Fruit fly (Drosophila melanogaster) whole organism, prepupa: Measurements from ENCODE around the gene fry.
A peak's percentile ranks its signal among the peaks of the same experiment; 100 is the strongest.

Experiments used
- CG15336 ChIP-seq: fragments of 200-800 bp; sonication (Bioruptor generic); IDR thresholded peaks from 2 replicates; pipeline ENCODE4 v1.3.6; 2022; ENCODE audit warnings: missing biosample characterization, missing genetic modification characterization
- CG3032 ChIP-seq: fragments of 200-800 bp; optimal IDR thresholded peaks from 2 replicates; lab custom pipeline; 2019; ENCODE audit warnings: missing biosample characterization, mild to moderate bottlenecking, missing genetic modification characterization, moderate library complexity
- CG31627 ChIP-seq: fragments of 200-800 bp; sonication (Bioruptor generic); optimal IDR thresholded peaks from 3 replicates; lab custom pipeline; 2016; ENCODE audit warnings: missing biosample characterization, missing genetic modification characterization
- CG32006 ChIP-seq: fragments of 200-800 bp; sonication (Bioruptor generic); optimal IDR thresholded peaks from 3 replicates; lab custom pipeline; 2017; ENCODE audit warnings: missing biosample characterization, mild to moderate bottlenecking, missing genetic modification characterization
- CG34406 ChIP-seq: fragments of 200-800 bp; sonication (Bioruptor generic); optimal IDR thresholded peaks from 3 replicates; lab custom pipeline; 2016; ENCODE audit warnings: missing biosample characterization, missing genetic modification characterization
- CG3919 ChIP-seq: fragments of 200-800 bp; sonication (Bioruptor generic); optimal IDR thresholded peaks from 3 replicates; lab custom pipeline; 2016; ENCODE audit warnings: missing biosample characterization, missing genetic modification characterization
- CG6163 ChIP-seq: fragments of 200-800 bp; sonication (Bioruptor generic); IDR thresholded peaks from 3 replicates; pipeline ENCODE4 v1.3.6; 2022; ENCODE audit warnings: missing biosample characterization, missing genetic modification characterization
- CG6276 ChIP-seq: fragments of 200-800 bp; sonication (Bioruptor generic); optimal IDR thresholded peaks from 2 replicates; lab custom pipeline; 2017; ENCODE audit warnings: missing biosample characterization, mild to moderate bottlenecking, missing genetic modification characterization
- CG6854 ChIP-seq: fragments of 200-800 bp; sonication (Bioruptor generic); optimal IDR thresholded peaks from 2 replicates; lab custom pipeline; 2017; ENCODE audit warnings: missing biosample characterization, mild to moderate bottlenecking, missing genetic modification characterization
- CG7368 ChIP-seq: fragments of 200-800 bp; sonication (Bioruptor generic); optimal IDR thresholded peaks from 3 replicates; lab custom pipeline; 2016; ENCODE audit warnings: missing biosample characterization, missing genetic modification characterization
- CG8119 ChIP-seq: fragments of 200-800 bp; sonication (Bioruptor generic); IDR thresholded peaks from 3 replicates; pipeline ENCODE4 v1.3.6; 2022; ENCODE audit warnings: missing biosample characterization, missing genetic modification characterization
- CG9139 ChIP-seq: fragments of 200-800 bp; sonication (Bioruptor generic); optimal IDR thresholded peaks from 3 replicates; lab custom pipeline; 2017; ENCODE audit warnings: missing biosample characterization, mild to moderate bottlenecking, missing genetic modification characterization
- Eip78C ChIP-seq: fragments of 200-800 bp; sonication (Bioruptor generic); peaks from one replicate; lab custom pipeline; 2016; ENCODE audit warnings: missing biosample characterization, missing genetic modification characterization
- Eip93F ChIP-seq: fragments of 200-800 bp; sonication (Bioruptor generic); optimal IDR thresholded peaks from 2 replicates; lab custom pipeline; 2016; ENCODE audit warnings: missing biosample characterization, mild to moderate bottlenecking, missing genetic modification characterization
- Ets21C ChIP-seq: fragments of 200-800 bp; sonication (Bioruptor generic); optimal IDR thresholded peaks from 3 replicates; lab custom pipeline; 2016; ENCODE audit warnings: missing biosample characterization, missing genetic modification characterization
- Ets96B ChIP-seq: fragments of 200-800 bp; optimal IDR thresholded peaks from 2 replicates; lab custom pipeline; 2019; ENCODE audit warnings: missing biosample characterization, mild to moderate bottlenecking, missing genetic modification characterization, moderate library complexity
- Gug ChIP-seq: fragments of 200-800 bp; sonication (Bioruptor generic); IDR thresholded peaks from 2 replicates; pipeline ENCODE4 v1.3.6; 2022; ENCODE audit warnings: missing biosample characterization, missing genetic modification characterization
- Hr39 ChIP-seq: fragments of 200-800 bp; sonication (Bioruptor generic); optimal IDR thresholded peaks from 2 replicates; lab custom pipeline; 2016; ENCODE audit warnings: missing biosample characterization, missing genetic modification characterization
- Hr4 ChIP-seq: fragments of 200-800 bp; sonication (Bioruptor generic); optimal IDR thresholded peaks from 3 replicates; lab custom pipeline; 2016; ENCODE audit warnings: missing biosample characterization, missing genetic modification characterization
- Met ChIP-seq: fragments of 200-800 bp; sonication (Bioruptor generic); optimal IDR thresholded peaks from 3 replicates; lab custom pipeline; 2016; ENCODE audit warnings: missing biosample characterization, missing genetic modification characterization
- OdsH ChIP-seq: fragments of 200-800 bp; sonication (Bioruptor generic); optimal IDR thresholded peaks from 3 replicates; lab custom pipeline; 2016; ENCODE audit warnings: missing biosample characterization, missing genetic modification characterization
- Sox14 ChIP-seq: fragments of 200-800 bp; sonication (Bioruptor generic); optimal IDR thresholded peaks from 3 replicates; lab custom pipeline; 2016; ENCODE audit warnings: missing biosample characterization, missing genetic modification characterization
- Sox15 ChIP-seq: fragments of 200-800 bp; sonication (Bioruptor generic); optimal IDR thresholded peaks from 3 replicates; lab custom pipeline; 2016; ENCODE audit warnings: missing biosample characterization, missing genetic modification characterization
- achi ChIP-seq: fragments of 200-800 bp; sonication (Bioruptor generic); optimal IDR thresholded peaks from 3 replicates; lab custom pipeline; 2016; ENCODE audit warnings: missing biosample characterization, missing genetic modification characterization
- acj6 ChIP-seq: fragments of 200-800 bp; sonication (Bioruptor generic); optimal IDR thresholded peaks from 3 replicates; lab custom pipeline; 2016; ENCODE audit warnings: missing biosample characterization, missing genetic modification characterization
- dac ChIP-seq: fragments of 200-800 bp; sonication (Bioruptor generic); optimal IDR thresholded peaks from 2 replicates; lab custom pipeline; 2017; ENCODE audit warnings: missing biosample characterization, mild to moderate bottlenecking, missing genetic modification characterization
- dsx ChIP-seq: fragments of 200-800 bp; optimal IDR thresholded peaks from 3 replicates; lab custom pipeline; 2019; ENCODE audit warnings: missing biosample characterization, mild to moderate bottlenecking, missing genetic modification characterization, moderate library complexity; ENCODE audit not compliant: poor library complexity, severe bottlenecking
- eg ChIP-seq: fragments of 200-800 bp; sonication (Bioruptor generic); IDR thresholded peaks from 3 replicates; pipeline ENCODE4 v1.3.6; 2022; ENCODE audit warnings: missing biosample characterization, missing genetic modification characterization
- esn ChIP-seq: fragments of 200-800 bp; sonication (Bioruptor generic); optimal IDR thresholded peaks from 2 replicates; lab custom pipeline; 2016; ENCODE audit warnings: missing biosample characterization, mild to moderate bottlenecking, missing genetic modification characterization, moderate library complexity
- fd59A ChIP-seq: fragments of 200-800 bp; sonication (Bioruptor generic); optimal IDR thresholded peaks from 2 replicates; lab custom pipeline; 2017; ENCODE audit warnings: missing biosample characterization, mild to moderate bottlenecking, missing genetic modification characterization, missing genetic modification reagents
- fkh ChIP-seq: fragments of 200-800 bp; sonication (Bioruptor generic); optimal IDR thresholded peaks from 3 replicates; lab custom pipeline; 2017; ENCODE audit warnings: missing biosample characterization, mild to moderate bottlenecking, missing genetic modification characterization, moderate library complexity
- lz ChIP-seq: fragments of 200-800 bp; sonication (Bioruptor generic); optimal IDR thresholded peaks from 3 replicates; lab custom pipeline; 2016; ENCODE audit warnings: missing biosample characterization, missing genetic modification characterization
- net ChIP-seq: fragments of 200-800 bp; sonication (Bioruptor generic); optimal IDR thresholded peaks from 3 replicates; lab custom pipeline; 2016; ENCODE audit warnings: missing biosample characterization, missing genetic modification characterization
- salr ChIP-seq, 2 experiments: fragments of 200-800 bp; sonication (Bioruptor generic); optimal IDR thresholded peaks; 3 replicates each; lab custom pipeline; 2016 to 2018; ENCODE audit warnings: missing biosample characterization in 2 of 2, missing genetic modification characterization in 2 of 2, mild to moderate bottlenecking in 1 of 2
- svp ChIP-seq: fragments of 200-800 bp; sonication (Bioruptor generic); peaks from one replicate; lab custom pipeline; 2016; ENCODE audit warnings: missing biosample characterization, missing genetic modification characterization
- topi ChIP-seq: fragments of 200-800 bp; sonication (Bioruptor generic); optimal IDR thresholded peaks from 3 replicates; lab custom pipeline; 2016; ENCODE audit warnings: missing biosample characterization, missing genetic modification characterization

fry gene

DNA sequence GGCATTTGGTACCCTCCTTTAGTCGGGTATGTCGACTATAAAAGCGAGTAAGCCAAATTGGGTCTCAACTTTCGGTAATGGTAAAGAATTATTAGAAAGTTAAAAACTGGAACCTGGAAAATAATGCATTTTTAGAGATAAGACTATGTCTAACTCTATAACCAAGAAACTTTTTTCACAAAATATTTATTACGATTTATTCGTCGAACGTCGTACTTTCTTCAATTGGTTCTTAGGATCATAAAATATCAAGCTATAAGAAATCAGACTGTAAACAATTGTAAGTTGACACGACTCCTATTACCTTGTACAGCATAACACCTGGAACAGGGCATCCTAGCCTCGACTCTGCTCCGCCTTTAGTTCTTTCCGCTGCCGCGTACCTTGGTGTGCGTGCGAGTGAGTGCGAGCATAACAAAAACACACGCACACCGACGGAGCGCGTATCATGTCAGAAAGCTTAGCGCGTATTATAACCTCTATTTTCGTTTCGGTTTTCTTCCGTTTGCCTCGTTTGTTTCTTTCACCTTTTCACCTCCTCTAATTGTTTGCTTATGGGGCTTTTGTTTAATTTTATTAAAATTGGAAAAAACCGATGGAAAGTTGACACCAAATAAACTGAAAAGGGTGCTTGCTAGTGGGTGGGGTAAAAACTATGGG is 14.1 kb upstream of the fry start (continued):
- peak; percentile 94 for TF ChIP-seq achi (GFP tag; lab: Kevin White, UChicago)
- peak; percentile 96 for TF ChIP-seq Hr4
- peak; percentile 92 for TF ChIP-seq dac
- peak; percentile 89 for TF ChIP-seq Ets96B (tag; lab: Kevin White, UChicago)
- TF ChIP-seq CG15336 (GFP tag; lab: Robert Waterston, UW): peak; percentile 83
- TF ChIP-seq CG7368 (GFP tag; lab: Kevin White, UChicago): peak; percentile 86
- peak; percentile 97 for TF ChIP-seq Sox14 (GFP tag; lab: Kevin White, UChicago)
- peak; percentile 98 for TF ChIP-seq CG32006
- TF ChIP-seq CG6854 (GFP tag; lab: Kevin White, UChicago): peak; percentile 78
- TF ChIP-seq, all 60 proteins: peak for 60

DNA sequence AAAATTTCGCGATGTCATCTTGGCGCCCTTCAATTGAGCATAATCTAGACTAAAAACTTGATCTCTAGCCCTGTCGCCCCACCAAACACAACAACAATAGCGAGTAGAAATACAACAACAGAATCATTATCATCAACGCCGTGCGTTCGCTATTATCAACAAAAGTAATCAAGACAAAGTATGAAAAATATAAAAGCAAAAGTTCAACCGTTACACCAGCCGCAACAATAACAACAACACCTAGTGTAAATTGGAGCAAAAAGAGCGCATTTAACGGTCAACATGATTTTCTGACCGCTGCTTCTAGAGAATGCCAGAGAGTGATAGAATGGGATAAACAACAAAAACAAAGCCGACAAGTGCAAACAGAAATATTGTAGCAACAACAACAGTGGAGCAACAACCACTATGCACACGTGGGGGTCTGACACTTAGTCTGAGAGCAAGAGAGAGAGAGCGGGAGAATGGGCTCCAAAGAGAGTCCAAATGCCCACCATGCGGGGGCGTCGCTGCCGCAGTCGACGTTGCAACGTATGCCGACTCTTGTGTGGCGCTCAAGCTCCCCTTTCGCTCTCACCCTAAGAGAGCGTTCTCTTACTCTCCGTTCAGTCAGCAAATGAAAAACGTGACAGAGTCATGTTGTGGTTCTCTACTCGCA is 13.5 kb upstream of the fry start:
- TF ChIP-seq salr (GFP tag; optimal IDR thresholded peaks at IDR 0.05; lab: Kevin White, UChicago) (no peak), dsx (GFP tag; lab: Kevin White, UChicago) (peak; percentile 46), Gug (GFP tag; lab: Robert Waterston, UW) (no peak), CG3032 (no peak), CG6163 (GFP tag; lab: Robert Waterston, UW) (peak; percentile 7; the same call in 1 of the 3 replicates), fkh (peak; percentile 84), topi (GFP tag; lab: Kevin White, UChicago) (no peak), svp (GFP tag; lab: Kevin White, UChicago) (peak; percentile 84)

DNA sequence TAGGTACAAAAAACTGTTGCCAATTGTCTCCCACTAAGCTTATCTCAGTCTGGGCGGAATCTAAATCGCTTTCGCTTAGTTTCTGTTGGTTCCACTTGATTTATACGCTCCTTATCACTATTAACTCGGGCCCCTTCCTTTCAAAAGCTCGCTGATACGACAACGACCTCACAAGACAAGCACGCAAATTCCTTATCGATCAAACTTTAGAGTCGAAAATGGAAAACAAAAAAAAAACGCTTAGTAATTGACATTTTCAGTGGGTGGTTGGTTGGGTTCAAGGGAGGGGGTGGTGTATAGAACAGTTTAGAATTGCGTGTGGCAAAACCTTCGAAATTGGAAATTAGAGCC is 12.5 kb upstream of the fry start:
- TF ChIP-seq topi (GFP tag; lab: Kevin White, UChicago) (no peak), Eip93F (GFP tag; lab: Kevin White, UChicago) (no peak), CG9139 (no peak), Sox14 (GFP tag; lab: Kevin White, UChicago) (no peak), Eip78C (GFP tag; lab: Kevin White, UChicago) (no peak)

DNA sequence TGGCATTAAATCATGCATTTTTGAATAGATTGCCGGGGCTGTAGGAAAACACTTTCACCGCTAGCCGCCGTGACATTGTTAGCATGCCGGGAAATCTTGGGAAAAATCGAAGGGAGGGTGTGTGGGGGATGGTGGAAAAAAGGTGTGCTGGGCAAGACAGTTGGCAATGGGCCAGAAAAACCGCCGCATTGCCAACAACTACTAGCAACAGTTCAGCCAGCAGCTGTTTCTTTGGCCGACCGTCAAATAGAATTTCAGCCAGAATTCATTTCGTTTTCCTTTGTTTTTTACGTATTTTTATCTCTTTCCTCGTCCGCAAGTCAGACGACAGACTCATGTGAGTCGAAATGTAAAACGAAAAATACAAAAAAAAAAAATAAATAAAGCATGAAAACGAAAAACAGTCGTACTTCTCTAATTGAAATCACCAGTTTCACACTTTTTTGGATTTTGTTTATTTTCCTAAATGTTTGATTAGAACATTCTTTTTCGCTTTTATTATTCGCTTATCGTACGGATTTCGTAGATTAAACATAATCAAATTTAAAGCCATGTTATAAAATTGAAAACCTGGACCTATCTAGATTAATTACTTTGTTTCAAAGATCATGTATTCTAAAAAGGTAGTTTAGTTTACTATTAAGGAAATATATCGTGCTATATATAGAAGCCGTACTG is 12.0 kb upstream of the fry start:
- peak; percentile 22 for TF ChIP-seq CG31627 (GFP tag; lab: Kevin White, UChicago)
- TF ChIP-seq CG8119 (GFP tag; lab: Robert Waterston, UW): peak; percentile 54; the same call in 2 of the 3 replicates
- no peak for TF ChIP-seq CG34406 (GFP tag; lab: Kevin White, UChicago)
- TF ChIP-seq Ets21C (GFP tag; lab: Kevin White, UChicago): peak; percentile 38
- TF ChIP-seq CG7368 (GFP tag; lab: Kevin White, UChicago): no peak
- peak; percentile 5 for TF ChIP-seq OdsH
- no peak for TF ChIP-seq fd59A (GFP tag; lab: Kevin White, UChicago)
- peak; percentile 31 for TF ChIP-seq esn
- peak; percentile 43 for TF ChIP-seq CG15336 (GFP tag; lab: Robert Waterston, UW)
- TF ChIP-seq eg (GFP tag; lab: Robert Waterston, UW): 0 out of 3 replicates have a peak, but pooled peaks have one; percentile 44
- TF ChIP-seq CG3919 (GFP tag; lab: Kevin White, UChicago): no peak
- TF ChIP-seq CG6276 (GFP tag; lab: Kevin White, UChicago): peak; percentile 58
- peak; percentile 12 for TF ChIP-seq acj6 (GFP tag; lab: Kevin White, UChicago)
- TF ChIP-seq topi (GFP tag; lab: Kevin White, UChicago): peak; percentile 38
- TF ChIP-seq Met (GFP tag; lab: Kevin White, UChicago): peak; percentile 47
- peak; percentile 0 for TF ChIP-seq Sox14 (GFP tag; lab: Kevin White, UChicago)
- TF ChIP-seq dac: no peak
- TF ChIP-seq Hr4: peak; percentile 64
- no peak for TF ChIP-seq Sox15 (GFP tag; lab: Kevin White, UChicago)
- peak; percentile 17 for TF ChIP-seq Hr39 (GFP tag; lab: Kevin White, UChicago)
- peak; percentile 12 for TF ChIP-seq lz (GFP tag; lab: Kevin White, UChicago)
- TF ChIP-seq net (GFP tag; lab: Kevin White, UChicago): peak; percentile 43
- peak; percentile 52 for TF ChIP-seq Eip78C (GFP tag; lab: Kevin White, UChicago)
